Worm (Caenorhabditis elegans): Measurements from ENCODE around the gene K02F6.6.

Gene K02F6.6

ce11 chrII:2488386-2488785 lies 42.2 kb upstream of the K02F6.6 start, which contains the start of gene F53G2.1:
Gene F53G2.1, plus strand, starts transcription at chrII:2488686.
- TF ChIP-seq lin-26 (GFP tag; IDR thresholded peaks at IDR 0.05): no peak
- TF ChIP-seq attf-6 (GFP tag; IDR thresholded peaks at IDR 0.05): no peak
- no peak for TF ChIP-seq nhr-90 (tag; optimal IDR thresholded peaks at IDR 0.05)
- TF ChIP-seq ztf-28 (GFP tag; IDR thresholded peaks at IDR 0.05): no peak
- TF ChIP-seq hmg-1.2 (GFP tag; IDR thresholded peaks at IDR 0.05): no peak
- TF ChIP-seq B0019.2 (GFP tag; conservative IDR thresholded peaks at IDR 0.05): no peak
- no peak for TF ChIP-seq dpff-1 (tag; optimal IDR thresholded peaks at IDR 0.05)
- no peak for TF ChIP-seq D2030.7 (GFP tag; IDR thresholded peaks at IDR 0.05)
- no peak for TF ChIP-seq madf-6 (GFP tag; IDR thresholded peaks at IDR 0.05)
- TF ChIP-seq ZK185.1 (tag; optimal IDR thresholded peaks at IDR 0.05; ENCODE audit: poor library complexity, severe bottlenecking): no peak
- no peak for TF ChIP-seq F57C9.4 (tag; optimal IDR thresholded peaks at IDR 0.05)
- TF ChIP-seq F22D6.2 (tag; optimal IDR thresholded peaks at IDR 0.05): no peak
- no peak for TF ChIP-seq F37B4.10 (GFP tag; IDR thresholded peaks at IDR 0.05)
- TF ChIP-seq Y53F4B.3 (GFP tag; IDR thresholded peaks at IDR 0.05): no peak
- no peak for TF ChIP-seq ceh-79 (tag; optimal IDR thresholded peaks at IDR 0.05)
- no peak for TF ChIP-seq snpc-1.1 (tag; optimal IDR thresholded peaks at IDR 0.05; ENCODE audit: insufficient read depth)

- TF ChIP-seq athp-1 (tag; optimal IDR thresholded peaks at IDR 0.05) (peak; percentile 42), lin-54 (GFP tag; optimal IDR thresholded peaks at IDR 0.05) (no peak), Y56A3A.18 (GFP tag; IDR thresholded peaks at IDR 0.05) (no peak), madf-6 (GFP tag; IDR thresholded peaks at IDR 0.05) (peak; percentile 54), mcd-1 (GFP tag; IDR thresholded peaks at IDR 0.05) (0 out of 2 replicates have a peak, but pooled peaks have one; percentile 10), xnd-1 (tag; optimal IDR thresholded peaks at IDR 0.05) (peak; percentile 57), lsl-1 (GFP tag; optimal IDR thresholded peaks at IDR 0.05) (peak; percentile 92), hmg-1.2 (GFP tag; IDR thresholded peaks at IDR 0.05) (peak; percentile 30; the same call in 1 of the 2 replicates)
Measured at ce11 chrII:2503703-2504430, 26.7 kb upstream of the K02F6.6 start.

- no peak for TF ChIP-seq rpc-1 (optimal IDR thresholded peaks at IDR 0.05)
- TF ChIP-seq rpc-1 (tag; optimal IDR thresholded peaks at IDR 0.05): no peak
- TF ChIP-seq die-1 (tag; optimal IDR thresholded peaks at IDR 0.05): no peak
- TF ChIP-seq hrde-1 (tag; optimal IDR thresholded peaks at IDR 0.05; ENCODE audit: borderline replicate concordance): no peak
- TF ChIP-seq madf-8 (GFP tag; conservative IDR thresholded peaks at IDR 0.05): no peak
- no peak for TF ChIP-seq madf-3 (GFP tag; IDR thresholded peaks at IDR 0.05)
- TF ChIP-seq cebp-1 (GFP tag; IDR thresholded peaks at IDR 0.05): no peak
- no peak for TF ChIP-seq cebp-1 (tag; optimal IDR thresholded peaks at IDR 0.05)
- no peak for TF ChIP-seq egl-44 (GFP tag; IDR thresholded peaks at IDR 0.05)
- TF ChIP-seq aptf-3 (GFP tag; IDR thresholded peaks at IDR 0.05): no peak
- TF ChIP-seq lsy-27 (tag; optimal IDR thresholded peaks at IDR 0.05; ENCODE audit: borderline replicate concordance, insufficient read depth): no peak
- TF ChIP-seq efl-1 (GFP tag; optimal IDR thresholded peaks at IDR 0.05): peak; percentile 32
- no peak for TF ChIP-seq ztf-3 (GFP tag; optimal IDR thresholded peaks at IDR 0.05)
- TF ChIP-seq lin-54 (GFP tag; optimal IDR thresholded peaks at IDR 0.05): peak; percentile 41
- no peak for TF ChIP-seq gei-17 (GFP tag; optimal IDR thresholded peaks at IDR 0.05)
- no peak for TF ChIP-seq ekl-4 (GFP tag; IDR thresholded peaks at IDR 0.05)
- TF ChIP-seq dpl-1 (GFP tag; optimal IDR thresholded peaks at IDR 0.05): peak; percentile 9
- no peak for TF ChIP-seq F57A8.1 (GFP tag; optimal IDR thresholded peaks at IDR 0.05)
- TF ChIP-seq mcd-1 (GFP tag; IDR thresholded peaks at IDR 0.05): peak; percentile 85
- TF ChIP-seq rcor-1 (GFP tag; IDR thresholded peaks at IDR 0.05): no peak
- peak in 1 of 3 experiments; percentile 47 for TF ChIP-seq lin-35 (GFP tag; optimal IDR thresholded peaks at IDR 0.05)
- no peak for TF ChIP-seq dpff-1 (tag; optimal IDR thresholded peaks at IDR 0.05)
- TF ChIP-seq lir-1 (GFP tag; conservative IDR thresholded peaks at IDR 0.05): no peak
- no peak for TF ChIP-seq repo-1 (tag; optimal IDR thresholded peaks at IDR 0.05)
- peak; percentile 62 for TF ChIP-seq lsl-1 (GFP tag; optimal IDR thresholded peaks at IDR 0.05)
- peak; percentile 95 for TF ChIP-seq hmg-1.2 (GFP tag; IDR thresholded peaks at IDR 0.05)
- no peak for TF ChIP-seq lin-40 (tag; optimal IDR thresholded peaks at IDR 0.05)
Measured at ce11 chrII:2504431-2504928, 26.1 kb upstream of the K02F6.6 start, which contains the start of gene gbas-1. Gene gbas-1, plus strand, starts transcription at chrII:2504878.
